Worm (Caenorhabditis elegans) whole organism, late embryonic: ENCODE measurements around the gene dnj-3.

Experiments
- C08G9.2 ChIP-seq: sonication (generic microtip); optimal IDR thresholded peaks from 2 replicates; lab custom pipeline; 2016; ENCODE audit warnings: mild to moderate bottlenecking, missing genetic modification characterization, moderate library complexity, missing compliant biosample characterization
- C38D4.7 ChIP-seq: fragments of 200-800 bp; sonication (Bioruptor generic); optimal IDR thresholded peaks from 2 replicates; lab custom pipeline; 2018; ENCODE audit warnings: mild to moderate bottlenecking, missing genetic modification characterization, moderate library complexity, missing compliant biosample characterization
- K02D7.2 ChIP-seq: sonication (generic microtip); optimal IDR thresholded peaks from 2 replicates; lab custom pipeline; 2017; ENCODE audit warnings: mild to moderate bottlenecking, missing genetic modification characterization, missing compliant biosample characterization
- T23F11.4 ChIP-seq: fragments of 200-800 bp; sonication (Bioruptor generic); optimal IDR thresholded peaks from 2 replicates; lab custom pipeline; 2018; ENCODE audit warnings: mild to moderate bottlenecking, missing genetic modification characterization, missing compliant biosample characterization
- Y22D7AL.16 ChIP-seq: sonication (generic microtip); optimal IDR thresholded peaks from 2 replicates; lab custom pipeline; 2016; ENCODE audit warnings: missing genetic modification characterization, missing compliant biosample characterization
- ahr-1 ChIP-seq: sonication (generic microtip); optimal IDR thresholded peaks from 2 replicates; lab custom pipeline; 2016; ENCODE audit warnings: missing genetic modification characterization, missing compliant biosample characterization
- ceh-18 ChIP-seq: sonication (generic microtip); optimal IDR thresholded peaks from 2 replicates; lab custom pipeline; 2016; ENCODE audit warnings: missing genetic modification characterization, missing compliant biosample characterization
- ceh-22 ChIP-seq: sonication (generic microtip); optimal IDR thresholded peaks from 2 replicates; lab custom pipeline; 2017; ENCODE audit warnings: missing biosample characterization, missing genetic modification characterization
- ceh-24 ChIP-seq: sonication (generic microtip); optimal IDR thresholded peaks from 2 replicates; lab custom pipeline; 2016; ENCODE audit warnings: mild to moderate bottlenecking, missing genetic modification characterization, missing compliant biosample characterization
- ceh-31 ChIP-seq: sonication (generic microtip); optimal IDR thresholded peaks from 2 replicates; lab custom pipeline; 2016; ENCODE audit warnings: missing genetic modification characterization, missing compliant biosample characterization
- ceh-45 ChIP-seq: fragments of 200-800 bp; sonication (Bioruptor generic); IDR thresholded peaks from 2 replicates; pipeline ENCODE4 v1.3.6; 2022; ENCODE audit warnings: missing genetic modification reagents, missing genetic modification characterization, missing compliant biosample characterization
- ceh-48 ChIP-seq: sonication (generic microtip); optimal IDR thresholded peaks from 2 replicates; lab custom pipeline; 2016; ENCODE audit warnings: missing genetic modification characterization, inconsistent platforms, missing compliant biosample characterization
- ceh-6 ChIP-seq: fragments of 200-800 bp; sonication (Bioruptor generic); optimal IDR thresholded peaks from 2 replicates; lab custom pipeline; 2018; ENCODE audit warnings: mild to moderate bottlenecking, missing genetic modification characterization, missing compliant biosample characterization
- dmd-4 ChIP-seq: sonication (generic microtip); optimal IDR thresholded peaks from 2 replicates; lab custom pipeline; 2016; ENCODE audit warnings: borderline replicate concordance, missing genetic modification characterization, missing compliant biosample characterization
- elt-2 ChIP-seq: sonication (generic microtip); optimal IDR thresholded peaks from 2 replicates; lab custom pipeline; 2016; ENCODE audit warnings: missing genetic modification reagents, missing genetic modification characterization, missing compliant biosample characterization
- fax-1 ChIP-seq: sonication (generic microtip); optimal IDR thresholded peaks from 2 replicates; lab custom pipeline; 2016; ENCODE audit warnings: missing genotype, missing genetic modification characterization, missing compliant biosample characterization
- fkh-6 ChIP-seq: sonication (generic microtip); optimal IDR thresholded peaks from 2 replicates; lab custom pipeline; 2016; ENCODE audit warnings: missing genetic modification characterization, missing compliant biosample characterization
- gmeb-2 ChIP-seq: sonication (generic microtip); optimal IDR thresholded peaks from 2 replicates; lab custom pipeline; 2016; ENCODE audit warnings: missing genetic modification characterization, inconsistent platforms, missing compliant biosample characterization
- hlh-13 ChIP-seq: fragments of 200-800 bp; sonication (Bioruptor generic); optimal IDR thresholded peaks from 2 replicates; lab custom pipeline; 2018; ENCODE audit warnings: mild to moderate bottlenecking, missing genetic modification characterization, missing compliant biosample characterization
- hlh-15 ChIP-seq: sonication (generic microtip); optimal IDR thresholded peaks from 2 replicates; lab custom pipeline; 2016; ENCODE audit warnings: missing genetic modification characterization, missing compliant biosample characterization
- lin-11 ChIP-seq: fragments of 200-800 bp; sonication (Bioruptor generic); optimal IDR thresholded peaks from 2 replicates; lab custom pipeline; 2018; ENCODE audit warnings: mild to moderate bottlenecking, missing genetic modification characterization, missing compliant biosample characterization
- madf-2 ChIP-seq: sonication (generic microtip); optimal IDR thresholded peaks from 2 replicates; lab custom pipeline; 2017; ENCODE audit warnings: missing genetic modification characterization, missing compliant biosample characterization
- mec-3 ChIP-seq: sonication (generic microtip); optimal IDR thresholded peaks from 2 replicates; lab custom pipeline; 2016; ENCODE audit warnings: borderline replicate concordance, missing genetic modification characterization, missing compliant biosample characterization
- nfya-1 ChIP-seq: sonication (generic microtip); optimal IDR thresholded peaks from 2 replicates; lab custom pipeline; 2017; ENCODE audit warnings: missing genetic modification characterization, mild to moderate bottlenecking, missing compliant biosample characterization, antibody characterized with exemption, moderate library complexity
- nhr-11 ChIP-seq: fragments of 150-350 bp; optimal IDR thresholded peaks from 2 replicates; lab custom pipeline; 2014; ENCODE audit warnings: missing biosample characterization, missing genetic modification characterization
- nhr-232 ChIP-seq: sonication (generic microtip); optimal IDR thresholded peaks from 2 replicates; lab custom pipeline; 2016; ENCODE audit warnings: missing genetic modification characterization, missing compliant biosample characterization
- npax-4 ChIP-seq: sonication (generic microtip); optimal IDR thresholded peaks from 2 replicates; lab custom pipeline; 2016; ENCODE audit warnings: missing genetic modification characterization, missing compliant biosample characterization
- odd-2 ChIP-seq: sonication (generic microtip); optimal IDR thresholded peaks from 2 replicates; lab custom pipeline; 2017; ENCODE audit warnings: antibody characterized with exemption, mild to moderate bottlenecking, missing genetic modification characterization, missing compliant biosample characterization
- pax-1 ChIP-seq: fragments of 150-350 bp; optimal IDR thresholded peaks from 2 replicates; lab custom pipeline; 2014; ENCODE audit warnings: missing biosample characterization, missing genetic modification characterization
- pha-2 ChIP-seq: sonication (generic microtip); optimal IDR thresholded peaks from 2 replicates; lab custom pipeline; 2017; ENCODE audit warnings: mild to moderate bottlenecking, missing genetic modification characterization, missing compliant biosample characterization
- pqm-1 ChIP-seq: sonication (generic microtip); optimal IDR thresholded peaks from 2 replicates; lab custom pipeline; 2016; ENCODE audit warnings: missing genetic modification characterization, missing compliant biosample characterization
- sox-2 ChIP-seq: fragments of 200-800 bp; sonication (Bioruptor generic); IDR thresholded peaks from 2 replicates; pipeline ENCODE4 v1.3.6; 2022; ENCODE audit warnings: missing genetic modification reagents, missing genetic modification characterization, missing compliant biosample characterization
- sox-4 ChIP-seq: sonication (generic microtip); optimal IDR thresholded peaks from 2 replicates; lab custom pipeline; 2017; ENCODE audit warnings: mild to moderate bottlenecking, missing genetic modification characterization, inconsistent platforms, missing compliant biosample characterization
- unc-3 ChIP-seq, 2 experiments: fragments of 200-800 bp in 1 of 2; sonication (Bioruptor generic) in 1 of 2; sonication (generic microtip) in 1 of 2; conservative IDR thresholded peaks in 1 of 2; optimal IDR thresholded peaks in 1 of 2; 2 replicates each; pipeline versions ENCODE4 v1.3.6 to Lab custom; 2016 to 2022; ENCODE audit warnings: missing compliant biosample characterization in 2 of 2, missing genetic modification characterization in 2 of 2, missing genetic modification reagents in 1 of 2
- unc-42 ChIP-seq: sonication (generic microtip); optimal IDR thresholded peaks from 2 replicates; lab custom pipeline; 2016; ENCODE audit warnings: missing genotype, missing genetic modification characterization, missing compliant biosample characterization
- ztf-16 ChIP-seq: sonication (generic microtip); optimal IDR thresholded peaks from 2 replicates; lab custom pipeline; 2017; ENCODE audit warnings: missing genetic modification characterization, missing compliant biosample characterization

dnj-3 gene

ce11 chrV:15071015-15071810 lies 2.7 kb downstream of the dnj-3 start, which contains the start of gene unc-76 (continued):
- no peak for TF ChIP-seq gmeb-2 (tag; lab: Kevin White, UChicago)
- no peak for TF ChIP-seq lin-11
- no peak for TF ChIP-seq sox-4 (tag; lab: Kevin White, UChicago)
- TF ChIP-seq ceh-6 (GFP tag; lab: Kevin White, UChicago), result no peak
- TF ChIP-seq pax-1 (tag; lab: Kevin White, UChicago), result peak; percentile 58
- TF ChIP-seq hlh-15 (tag; lab: Kevin White, UChicago), result no peak
- no peak for TF ChIP-seq nhr-232 (tag; lab: Kevin White, UChicago)
- no peak for TF ChIP-seq ceh-24 (tag; lab: Kevin White, UChicago)
- TF ChIP-seq nfya-1 (tag; lab: Kevin White, UChicago), result peak; percentile 89
- no peak for TF ChIP-seq ztf-16 (tag; lab: Kevin White, UChicago)
- no peak for TF ChIP-seq npax-4 (tag; lab: Kevin White, UChicago)
- TF ChIP-seq nhr-11, result no peak
- TF ChIP-seq ceh-18, result peak; percentile 95
- TF ChIP-seq K02D7.2 (tag; lab: Kevin White, UChicago), result no peak
- TF ChIP-seq pha-2 (tag; lab: Kevin White, UChicago), result no peak
- no peak for TF ChIP-seq ceh-45 (GFP tag; lab: Robert Waterston, UW)
- no peak for TF ChIP-seq pqm-1
- no peak for TF ChIP-seq hlh-13 (GFP tag; lab: Kevin White, UChicago)

ce11 chrV:15072738-15073137 lies 4.3 kb downstream of the dnj-3 start:
- no peak for TF ChIP-seq T23F11.4 (GFP tag; lab: Kevin White, UChicago)
- TF ChIP-seq unc-3 (GFP tag; conservative IDR thresholded peaks at IDR 0.05; lab: Robert Waterston, UW), result no peak
- TF ChIP-seq unc-3 (tag; optimal IDR thresholded peaks at IDR 0.05; lab: Kevin White, UChicago), result no peak
- TF ChIP-seq hlh-13 (GFP tag; lab: Kevin White, UChicago), result no peak
- no peak for TF ChIP-seq sox-2
- TF ChIP-seq ceh-22 (tag; lab: Kevin White, UChicago), result no peak
- TF ChIP-seq fax-1, result no peak
- peak; percentile 39 for TF ChIP-seq ceh-48 (tag; lab: Kevin White, UChicago)
- TF ChIP-seq C38D4.7 (GFP tag; lab: Kevin White, UChicago), result no peak
- TF ChIP-seq Y22D7AL.16 (tag; lab: Kevin White, UChicago), result no peak
- no peak for TF ChIP-seq odd-2
- no peak for TF ChIP-seq dmd-4 (tag; lab: Kevin White, UChicago)
- TF ChIP-seq ceh-31, result peak; percentile 13
- TF ChIP-seq mec-3, result no peak
- no peak for TF ChIP-seq ahr-1 (tag; lab: Kevin White, UChicago)
- no peak for TF ChIP-seq nfya-1 (tag; lab: Kevin White, UChicago)
- no peak for TF ChIP-seq K02D7.2 (tag; lab: Kevin White, UChicago)
- TF ChIP-seq elt-2 (tag; lab: Kevin White, UChicago), result no peak
- no peak for TF ChIP-seq pqm-1
- TF ChIP-seq fkh-6 (tag; lab: Kevin White, UChicago), result no peak
- TF ChIP-seq unc-42, result peak; percentile 91
- TF ChIP-seq madf-2 (tag; lab: Kevin White, UChicago), result no peak

ce11 chrV:15074907-15075306 lies 6.4 kb downstream of the dnj-3 start:
- TF ChIP-seq ceh-48 (tag; lab: Kevin White, UChicago), result peak; percentile 58
- TF ChIP-seq unc-42, result peak; percentile 29
- TF ChIP-seq npax-4 (tag; lab: Kevin White, UChicago), result no peak
- TF ChIP-seq ceh-31, result peak; percentile 47
- no peak for TF ChIP-seq C08G9.2
